Fruit fly (Drosophila melanogaster): Measurements from ENCODE around the gene CG17230.

DNA sequence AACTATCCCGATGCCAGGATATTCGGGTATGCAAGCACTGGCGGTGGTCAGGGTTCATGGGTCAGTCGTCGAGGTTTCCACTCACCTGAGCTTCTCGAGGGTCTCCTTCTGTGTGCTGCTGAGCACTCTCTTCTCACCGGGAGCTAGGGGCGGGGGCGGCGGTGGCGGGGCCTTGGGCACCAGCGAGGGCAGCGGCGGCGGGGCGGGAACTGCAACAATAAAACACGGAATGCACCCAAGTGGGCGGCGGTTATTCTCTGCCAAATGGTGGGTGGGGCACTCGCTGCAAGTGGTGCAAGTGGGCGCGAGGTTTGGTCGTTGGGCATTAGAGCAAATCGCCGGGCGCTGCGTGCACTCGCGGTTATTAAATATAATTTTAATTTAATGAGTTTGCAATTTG, 3.5 kb downstream of the CG17230 start:
- no peak for TF ChIP-seq pan (optimal IDR thresholded peaks at IDR 0.05)
- TF ChIP-seq EcR (GFP tag; optimal IDR thresholded peaks at IDR 0.05): no peak
- no peak for TF ChIP-seq usp (GFP tag; optimal IDR thresholded peaks at IDR 0.05)
- no peak for TF ChIP-seq CG8478 (optimal IDR thresholded peaks at IDR 0.05)
- no peak for TF ChIP-seq Dll (optimal IDR thresholded peaks at IDR 0.05)

All from whole organism.